Worm (Caenorhabditis elegans): ENCODE measurements around the gene F22E12.1.

Gene F22E12.1

ce11 chrV:10503011-10503410, 45.9 kb upstream of the F22E12.1 start, which contains the start of gene C35A5.11:
Gene C35A5.11, minus strand, starts transcription at chrV:10503111.
- TF ChIP-seq elt-2 (tag; optimal IDR thresholded peaks at IDR 0.05) (no peak), nhr-232 (tag; optimal IDR thresholded peaks at IDR 0.05) (no peak), ceh-48 (tag; optimal IDR thresholded peaks at IDR 0.05) (no peak), odd-2 (tag; optimal IDR thresholded peaks at IDR 0.05) (no peak), pqm-1 (tag; optimal IDR thresholded peaks at IDR 0.05) (no peak), hlh-8 (tag; optimal IDR thresholded peaks at IDR 0.05) (no peak), ztf-16 (tag; optimal IDR thresholded peaks at IDR 0.05) (no peak), dmd-4 (tag; optimal IDR thresholded peaks at IDR 0.05; ENCODE audit: borderline replicate concordance) (no peak), dve-1 (tag; optimal IDR thresholded peaks at IDR 0.05) (no peak), K02D7.2 (tag; optimal IDR thresholded peaks at IDR 0.05) (no peak), elt-4 (tag; optimal IDR thresholded peaks at IDR 0.05) (no peak), fkh-10 (GFP tag; optimal IDR thresholded peaks at IDR 0.05) (no peak)

ce11 chrV:10501295-10501694, 44.1 kb upstream of the F22E12.1 start, which contains the start of gene C35A5.3:
Gene C35A5.3, minus strand, starts transcription at chrV:10501395.
- no peak for TF ChIP-seq ceh-9 (tag; optimal IDR thresholded peaks at IDR 0.05)
- no peak for TF ChIP-seq rnt-1 (tag; optimal IDR thresholded peaks at IDR 0.05)
- no peak for TF ChIP-seq tbx-7 (tag; optimal IDR thresholded peaks at IDR 0.05)
- TF ChIP-seq ahr-1 (tag; optimal IDR thresholded peaks at IDR 0.05): no peak
- no peak for TF ChIP-seq fkh-6 (tag; optimal IDR thresholded peaks at IDR 0.05)
- no peak for TF ChIP-seq ceh-45 (GFP tag; IDR thresholded peaks at IDR 0.05)
- no peak for TF ChIP-seq mec-3 (tag; optimal IDR thresholded peaks at IDR 0.05; ENCODE audit: borderline replicate concordance)
- TF ChIP-seq elt-2 (tag; optimal IDR thresholded peaks at IDR 0.05): no peak
- no peak for TF ChIP-seq ceh-6 (GFP tag; optimal IDR thresholded peaks at IDR 0.05)

ce11 chrV:10496733-10497132, 39.6 kb upstream of the F22E12.1 start, which contains the start of gene C35A5.4:
Gene C35A5.4, plus strand, starts transcription at chrV:10497033.
- TF ChIP-seq K02D7.2 (tag; optimal IDR thresholded peaks at IDR 0.05) (no peak), ceh-24 (tag; optimal IDR thresholded peaks at IDR 0.05) (no peak), ceh-18 (tag; optimal IDR thresholded peaks at IDR 0.05) (no peak), ama-1 (optimal IDR thresholded peaks at IDR 0.05) (no peak), tbx-7 (tag; optimal IDR thresholded peaks at IDR 0.05) (no peak), pros-1 (tag; optimal IDR thresholded peaks at IDR 0.05) (no peak), ceh-45 (GFP tag; IDR thresholded peaks at IDR 0.05) (no peak), unc-42 (tag; optimal IDR thresholded peaks at IDR 0.05) (no peak), pqm-1 (tag; optimal IDR thresholded peaks at IDR 0.05) (no peak), hlh-8 (tag; optimal IDR thresholded peaks at IDR 0.05) (no peak), ets-4 (tag; optimal IDR thresholded peaks at IDR 0.05) (no peak)

- no peak for TF ChIP-seq unc-86 (tag; optimal IDR thresholded peaks at IDR 0.05)
- no peak for TF ChIP-seq K09A11.1 (tag; optimal IDR thresholded peaks at IDR 0.05; ENCODE audit: insufficient read depth)
- TF ChIP-seq nhr-11 (tag; optimal IDR thresholded peaks at IDR 0.05): no peak
- no peak for TF ChIP-seq ceh-48 (tag; optimal IDR thresholded peaks at IDR 0.05)
- no peak for TF ChIP-seq elt-4 (tag; optimal IDR thresholded peaks at IDR 0.05)
- no peak for TF ChIP-seq pha-4 (tag; optimal IDR thresholded peaks at IDR 0.05)
- no peak for TF ChIP-seq dmd-4 (tag; optimal IDR thresholded peaks at IDR 0.05; ENCODE audit: borderline replicate concordance)
- TF ChIP-seq ref-2 (tag; optimal IDR thresholded peaks at IDR 0.05): no peak
- TF ChIP-seq lim-6 (tag; optimal IDR thresholded peaks at IDR 0.05): no peak
- no peak for TF ChIP-seq dve-1 (tag; optimal IDR thresholded peaks at IDR 0.05)
- TF ChIP-seq pag-3 (tag; optimal IDR thresholded peaks at IDR 0.05; ENCODE audit: borderline replicate concordance): no peak
- TF ChIP-seq ceh-6 (GFP tag; optimal IDR thresholded peaks at IDR 0.05): no peak
- TF ChIP-seq K02D7.2 (tag; optimal IDR thresholded peaks at IDR 0.05): no peak
- no peak for TF ChIP-seq ceh-31 (tag; optimal IDR thresholded peaks at IDR 0.05)
- TF ChIP-seq unc-42 (tag; optimal IDR thresholded peaks at IDR 0.05): no peak
- TF ChIP-seq madf-2 (tag; optimal IDR thresholded peaks at IDR 0.05): no peak
- no peak for TF ChIP-seq hlh-8 (tag; optimal IDR thresholded peaks at IDR 0.05)
- TF ChIP-seq pqm-1 (tag; optimal IDR thresholded peaks at IDR 0.05): no peak
These were observed 36.0 kb upstream of the F22E12.1 start, which contains the start of gene ugt-33 for ce11 chrV:10493150-10493549. Gene ugt-33, plus strand, starts transcription at chrV:10493409.

ce11 chrV:10491443-10491842, 34.3 kb upstream of the F22E12.1 start, which contains the start of gene aqp-5:
Gene aqp-5, plus strand, starts transcription at chrV:10491743.
- no peak for TF ChIP-seq hlh-15 (tag; optimal IDR thresholded peaks at IDR 0.05)
- no peak for TF ChIP-seq ceh-9 (tag; optimal IDR thresholded peaks at IDR 0.05)
- no peak for TF ChIP-seq C38D4.7 (GFP tag; optimal IDR thresholded peaks at IDR 0.05)
- no peak for TF ChIP-seq odd-2 (tag; optimal IDR thresholded peaks at IDR 0.05)
- no peak for TF ChIP-seq ceh-34 (tag; optimal IDR thresholded peaks at IDR 0.05)
- TF ChIP-seq sdc-2 (tag; optimal IDR thresholded peaks at IDR 0.05): no peak
- TF ChIP-seq ceh-30 (tag; optimal IDR thresholded peaks at IDR 0.05): no peak
- no peak for TF ChIP-seq ztf-16 (tag; optimal IDR thresholded peaks at IDR 0.05)
- no peak for TF ChIP-seq fkh-6 (tag; optimal IDR thresholded peaks at IDR 0.05)
- no peak for TF ChIP-seq fax-1 (tag; optimal IDR thresholded peaks at IDR 0.05)
- TF ChIP-seq F13H6.1 (tag; optimal IDR thresholded peaks at IDR 0.05): no peak
- TF ChIP-seq madf-2 (tag; optimal IDR thresholded peaks at IDR 0.05): no peak
- no peak for TF ChIP-seq gmeb-2 (tag; optimal IDR thresholded peaks at IDR 0.05)
- no peak for TF ChIP-seq elt-4 (tag; optimal IDR thresholded peaks at IDR 0.05)
- TF ChIP-seq T23F11.4 (GFP tag; optimal IDR thresholded peaks at IDR 0.05): no peak
- no peak for TF ChIP-seq npax-4 (tag; optimal IDR thresholded peaks at IDR 0.05)
- TF ChIP-seq sox-4 (tag; optimal IDR thresholded peaks at IDR 0.05): no peak
